Worm (Caenorhabditis elegans): ENCODE data around the gene F49E2.5.

F49E2.5 gene

DNA sequence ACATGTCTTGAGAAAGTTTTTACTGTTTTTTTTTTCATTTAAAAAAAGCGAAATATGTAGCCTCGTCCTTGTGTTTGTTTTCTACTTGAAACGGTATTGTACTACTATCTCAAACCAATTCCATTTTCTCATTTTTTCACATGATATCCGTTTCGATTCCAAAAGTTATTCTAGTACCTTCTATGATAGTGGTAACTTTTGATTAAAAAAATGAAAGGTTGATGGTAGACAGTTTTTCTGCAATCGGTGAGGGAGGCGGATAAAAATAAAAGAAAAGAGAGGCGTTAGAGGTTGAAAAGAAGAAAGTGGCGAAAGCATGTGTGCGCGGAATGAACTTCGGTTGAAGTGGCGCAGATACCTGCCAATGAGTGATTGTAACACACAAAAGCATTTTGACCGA is 15.6 kb upstream of the F49E2.5 start (continued):
- no peak for TF ChIP-seq sup-37 (GFP tag; optimal IDR thresholded peaks at IDR 0.05)
- no peak for TF ChIP-seq mef-2 (tag; optimal IDR thresholded peaks at IDR 0.05)
- TF ChIP-seq C34B4.2 (tag; optimal IDR thresholded peaks at IDR 0.05), result no peak
- TF ChIP-seq nhr-84 (tag; optimal IDR thresholded peaks at IDR 0.05), result no peak
- TF ChIP-seq snu-23 (GFP tag; optimal IDR thresholded peaks at IDR 0.05), result peak; percentile 46
- no peak for TF ChIP-seq ces-1 (GFP tag; optimal IDR thresholded peaks at IDR 0.05)
- TF ChIP-seq snpc-4 (tag; optimal IDR thresholded peaks at IDR 0.05), result no peak
- no peak for TF ChIP-seq zag-1 (tag; optimal IDR thresholded peaks at IDR 0.05)
- TF ChIP-seq grh-1 (GFP tag; IDR thresholded peaks at IDR 0.05), result no peak
- no peak for TF ChIP-seq sptf-1 (tag; optimal IDR thresholded peaks at IDR 0.05)
- TF ChIP-seq lin-14 (GFP tag; optimal IDR thresholded peaks at IDR 0.05), result peak; percentile 37
- no peak for TF ChIP-seq nhr-11 (tag; optimal IDR thresholded peaks at IDR 0.05)
- no peak for TF ChIP-seq C16A3.4 (tag; optimal IDR thresholded peaks at IDR 0.05)
- no peak for TF ChIP-seq xbp-1 (tag; optimal IDR thresholded peaks at IDR 0.05)
- TF ChIP-seq pag-3 (tag; optimal IDR thresholded peaks at IDR 0.05; ENCODE audit: borderline replicate concordance, insufficient read depth), result no peak
- TF ChIP-seq ets-5 (GFP tag; IDR thresholded peaks at IDR 0.05), result no peak
- peak; percentile 25 for TF ChIP-seq irx-1 (tag; optimal IDR thresholded peaks at IDR 0.05)
- no peak for TF ChIP-seq unc-130 (tag; optimal IDR thresholded peaks at IDR 0.05)
- no peak for TF ChIP-seq mab-9 (GFP tag; IDR thresholded peaks at IDR 0.05)
- TF ChIP-seq tlp-1 (tag; optimal IDR thresholded peaks at IDR 0.05), result no peak
- no peak for TF ChIP-seq Y116A8C.19 (tag; optimal IDR thresholded peaks at IDR 0.05; ENCODE audit: borderline replicate concordance)

DNA sequence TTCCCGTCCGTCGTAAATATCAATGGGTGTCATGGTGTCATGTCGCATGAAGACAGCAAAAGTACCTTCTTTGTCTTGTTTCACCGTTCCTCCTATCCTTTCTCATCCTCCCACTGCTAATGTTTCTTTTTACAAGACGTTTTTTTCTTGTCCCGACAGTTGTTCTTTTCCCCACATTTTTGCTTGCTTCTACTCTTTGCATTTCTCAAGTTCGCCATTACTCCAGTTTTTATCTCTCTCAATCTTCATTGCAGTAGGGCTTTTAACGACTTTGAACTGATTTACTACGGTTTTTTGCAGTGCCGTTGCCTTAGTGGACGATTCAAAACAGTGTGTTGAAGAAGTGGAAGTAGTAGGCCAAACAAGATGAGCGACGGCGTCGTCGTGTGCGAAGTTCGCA is 14.1 kb upstream of the F49E2.5 start, which contains the start of gene C07B5.4:
C07B5.4 (plus strand) TSS at position 301 of the 400 bp plus-strand sequence.
- TF ChIP-seq ceh-88 (GFP tag; IDR thresholded peaks at IDR 0.05) (no peak), nhr-85 (tag) (peak; percentile 38), pag-3 (tag; optimal IDR thresholded peaks at IDR 0.05; ENCODE audit: borderline replicate concordance, insufficient read depth) (no peak), fkh-10 (GFP tag; optimal IDR thresholded peaks at IDR 0.05) (no peak), isw-1 (GFP tag; IDR thresholded peaks at IDR 0.05) (no peak), ceh-63 (GFP tag; optimal IDR thresholded peaks at IDR 0.05) (no peak), nhr-11 (tag; optimal IDR thresholded peaks at IDR 0.05) (no peak)

DNA sequence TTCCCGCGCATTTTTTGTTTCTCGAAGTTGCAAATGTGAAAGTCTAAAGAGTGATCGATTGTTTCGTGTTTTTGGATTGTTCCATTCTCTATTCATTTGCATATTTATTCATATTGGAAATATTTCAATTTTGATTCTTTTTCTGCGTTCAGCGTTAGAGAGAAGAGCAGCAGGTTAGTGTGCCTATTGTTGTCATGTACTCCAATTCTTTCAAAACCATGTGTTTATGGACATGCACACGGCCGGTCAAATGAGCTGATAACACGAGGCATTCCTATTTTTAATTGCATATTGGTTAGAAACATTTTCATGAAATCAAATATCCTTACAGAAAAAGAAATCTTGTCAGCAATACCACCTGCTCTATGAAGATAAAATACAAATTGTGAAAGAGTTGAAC is 11.8 kb upstream of the F49E2.5 start:
- TF ChIP-seq nhr-20 (tag; optimal IDR thresholded peaks at IDR 0.05) (no peak), blmp-1 (tag; optimal IDR thresholded peaks at IDR 0.05) (no peak)

DNA sequence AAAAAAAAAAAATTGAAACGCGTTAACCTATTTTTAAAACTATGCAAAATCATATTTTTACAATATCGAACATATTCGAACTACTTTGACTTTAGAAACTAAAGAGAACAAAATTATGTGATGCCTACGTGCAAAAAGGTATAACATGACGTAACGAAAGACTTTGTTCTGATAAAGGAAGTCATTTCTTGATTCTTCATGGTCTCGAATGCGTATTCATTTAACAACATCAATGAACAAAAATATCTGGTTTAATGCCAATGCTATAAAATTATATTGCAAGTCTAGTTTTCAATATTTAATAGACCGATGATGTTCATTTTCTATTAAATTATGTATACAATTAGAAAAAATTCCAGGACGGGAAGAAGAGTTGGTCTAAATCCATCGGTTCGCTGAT is 7.4 kb upstream of the F49E2.5 start:
- TF ChIP-seq zip-4 (GFP tag; optimal IDR thresholded peaks at IDR 0.05), result no peak
- TF ChIP-seq irx-1 (tag; optimal IDR thresholded peaks at IDR 0.05), result no peak
- no peak for TF ChIP-seq efl-1 (optimal IDR thresholded peaks at IDR 0.05)
- TF ChIP-seq efl-1 (GFP tag; optimal IDR thresholded peaks at IDR 0.05 in 1 of 2), result no peak
- no peak for TF ChIP-seq skn-1 (tag; optimal IDR thresholded peaks at IDR 0.05)
- no peak for TF ChIP-seq ceh-82 (tag; optimal IDR thresholded peaks at IDR 0.05)
- no peak for TF ChIP-seq tbx-2 (tag; optimal IDR thresholded peaks at IDR 0.05)
- TF ChIP-seq unc-98 (GFP tag; IDR thresholded peaks at IDR 0.05), result no peak
- no peak for TF ChIP-seq jun-1 (tag; optimal IDR thresholded peaks at IDR 0.05)
- TF ChIP-seq nhr-90 (tag; optimal IDR thresholded peaks at IDR 0.05; ENCODE audit: poor library complexity), result peak; percentile 14
- no peak for TF ChIP-seq lin-35 (GFP tag; optimal IDR thresholded peaks at IDR 0.05)
- TF ChIP-seq lin-15B (tag; optimal IDR thresholded peaks at IDR 0.05), result no peak
- no peak for TF ChIP-seq nhr-11 (tag; optimal IDR thresholded peaks at IDR 0.05)
- TF ChIP-seq Y116A8C.19 (tag; optimal IDR thresholded peaks at IDR 0.05; ENCODE audit: borderline replicate concordance), result no peak
- no peak for TF ChIP-seq aly-2 (tag; optimal IDR thresholded peaks at IDR 0.05)
- no peak for TF ChIP-seq ceh-63 (GFP tag; optimal IDR thresholded peaks at IDR 0.05)
- no peak for TF ChIP-seq lsy-2 (tag; optimal IDR thresholded peaks at IDR 0.05)
- TF ChIP-seq nhr-85 (tag), result peak; percentile 64
- no peak for TF ChIP-seq lin-39 (tag; optimal IDR thresholded peaks at IDR 0.05)
- no peak for TF ChIP-seq fkh-10 (GFP tag; optimal IDR thresholded peaks at IDR 0.05)
- TF ChIP-seq fkh-4 (tag; optimal IDR thresholded peaks at IDR 0.05; ENCODE audit: borderline replicate concordance), result no peak
- TF ChIP-seq dpl-1 (GFP tag; optimal IDR thresholded peaks at IDR 0.05), result no peak
- no peak for TF ChIP-seq nhr-47 (tag; optimal IDR thresholded peaks at IDR 0.05)
- peak; percentile 2 for TF ChIP-seq nhr-20 (tag; optimal IDR thresholded peaks at IDR 0.05)
- no peak for TF ChIP-seq ama-1 (optimal IDR thresholded peaks at IDR 0.05)
- TF ChIP-seq lir-3 (tag; optimal IDR thresholded peaks at IDR 0.05; ENCODE audit: poor library complexity), result no peak
- no peak for TF ChIP-seq egl-13 (tag; optimal IDR thresholded peaks at IDR 0.05)
- no peak for TF ChIP-seq pax-3 (tag; optimal IDR thresholded peaks at IDR 0.05)
